Worm (Caenorhabditis elegans) whole organism, young adult: Measurements from ENCODE around the gene nlp-23.
A peak's percentile ranks its signal among the peaks of the same experiment; 100 is the strongest.

Source experiments
- B0035.1 ChIP-seq: sonication (generic microtip); optimal IDR thresholded peaks from 2 replicates; lab custom pipeline; 2016; ENCODE audit warnings: missing genetic modification characterization, mild to moderate bottlenecking, missing compliant biosample characterization, missing genotype, missing genetic modification reagents
- B0336.3 ChIP-seq: fragments of 200-800 bp; sonication (Bioruptor generic); IDR thresholded peaks from 2 replicates; pipeline ENCODE4 v1.3.6; 2022; ENCODE audit warnings: missing genetic modification characterization, missing compliant biosample characterization
- C06A6.2 ChIP-seq: fragments of 200-800 bp; sonication (Bioruptor generic); conservative IDR thresholded peaks from 2 replicates; pipeline ENCODE4 v1.3.6; 2022; ENCODE audit warnings: missing genetic modification characterization, missing compliant biosample characterization
- F10E7.11 ChIP-seq: sonication (generic microtip); optimal IDR thresholded peaks from 2 replicates; lab custom pipeline; 2017; ENCODE audit warnings: mild to moderate bottlenecking, missing genetic modification characterization, moderate library complexity, missing compliant biosample characterization
- K12H6.12 ChIP-seq: fragments of 200-800 bp; sonication (Bioruptor generic); optimal IDR thresholded peaks from 2 replicates; lab custom pipeline; 2018; ENCODE audit warnings: mild to moderate bottlenecking, missing genetic modification characterization, missing compliant biosample characterization
- T26A5.8 ChIP-seq: sonication (generic microtip); optimal IDR thresholded peaks from 2 replicates; lab custom pipeline; 2016; ENCODE audit warnings: missing genetic modification characterization, missing compliant biosample characterization
- Y53G8AR.9 ChIP-seq: fragments of 200-800 bp; sonication (Bioruptor generic); conservative IDR thresholded peaks from 2 replicates; pipeline ENCODE4 v1.3.6; 2022; ENCODE audit warnings: missing genetic modification reagents, missing genetic modification characterization, missing compliant biosample characterization
- attf-3 ChIP-seq: fragments of 200-800 bp; sonication (Bioruptor generic); conservative IDR thresholded peaks from 2 replicates; pipeline ENCODE4 v1.3.6; 2022; ENCODE audit warnings: missing genetic modification reagents, missing genetic modification characterization, missing compliant biosample characterization
- attf-5 ChIP-seq: fragments of 200-800 bp; sonication (Bioruptor generic); optimal IDR thresholded peaks from 2 replicates; lab custom pipeline; 2018; ENCODE audit warnings: mild to moderate bottlenecking, missing genetic modification characterization, missing compliant biosample characterization
- attf-6 ChIP-seq: fragments of 200-800 bp; sonication (Bioruptor generic); IDR thresholded peaks from 2 replicates; pipeline ENCODE4 v1.3.6; 2022; ENCODE audit warnings: missing genetic modification reagents, missing genetic modification characterization, missing compliant biosample characterization
- bed-2 ChIP-seq: fragments of 200-800 bp; sonication (Bioruptor generic); IDR thresholded peaks from 2 replicates; pipeline ENCODE4 v1.3.6; 2022; ENCODE audit warnings: missing genetic modification reagents, missing genetic modification characterization, missing compliant biosample characterization
- cebp-2 ChIP-seq: fragments of 200-800 bp; sonication (Bioruptor generic); IDR thresholded peaks from 2 replicates; pipeline ENCODE4 v1.3.6; 2022; ENCODE audit warnings: missing genetic modification characterization, missing compliant biosample characterization
- ceh-40 ChIP-seq: fragments of 200-800 bp; sonication (Bioruptor generic); IDR thresholded peaks from 2 replicates; pipeline ENCODE4 v1.3.6; 2022; ENCODE audit warnings: missing genetic modification characterization, missing compliant biosample characterization
- ceh-58 ChIP-seq: fragments of 200-800 bp; sonication (Bioruptor generic); IDR thresholded peaks from 2 replicates; pipeline ENCODE4 v1.3.6; 2022; ENCODE audit warnings: missing genetic modification characterization, missing compliant biosample characterization
- dox-1 ChIP-seq: fragments of 200-800 bp; sonication (Bioruptor generic); IDR thresholded peaks from 2 replicates; pipeline ENCODE4 v1.3.6; 2022; ENCODE audit warnings: missing genetic modification reagents, missing genetic modification characterization, missing compliant biosample characterization
- dpff-1 ChIP-seq: sonication (generic microtip); optimal IDR thresholded peaks from 2 replicates; lab custom pipeline; 2017; ENCODE audit warnings: mild to moderate bottlenecking, missing genetic modification characterization, missing compliant biosample characterization
- egl-18 ChIP-seq: fragments of 200-800 bp; sonication (Bioruptor generic); IDR thresholded peaks from 2 replicates; pipeline ENCODE4 v1.3.6; 2022; ENCODE audit warnings: missing genetic modification reagents, missing genetic modification characterization, missing compliant biosample characterization
- hmg-20 ChIP-seq: fragments of 200-800 bp; sonication (Bioruptor generic); IDR thresholded peaks from 2 replicates; pipeline ENCODE4 v1.3.6; 2022; ENCODE audit warnings: missing genetic modification reagents, missing genetic modification characterization, missing compliant biosample characterization
- madf-6 ChIP-seq: fragments of 200-800 bp; sonication (Bioruptor generic); IDR thresholded peaks from 2 replicates; pipeline ENCODE4 v1.3.6; 2022; ENCODE audit warnings: missing genetic modification reagents, missing genetic modification characterization, missing compliant biosample characterization
- mcd-1 ChIP-seq: fragments of 200-800 bp; sonication (Bioruptor generic); IDR thresholded peaks from 2 replicates; pipeline ENCODE4 v1.3.6; 2022; ENCODE audit warnings: missing genetic modification reagents, missing genetic modification characterization, missing compliant biosample characterization
- mel-28 ChIP-seq: sonication (generic microtip); optimal IDR thresholded peaks from 2 replicates; lab custom pipeline; 2016; ENCODE audit warnings: borderline replicate concordance, mild to moderate bottlenecking, missing genetic modification characterization, missing compliant biosample characterization
- mes-4 ChIP-seq: sonication (generic microtip); optimal IDR thresholded peaks from 2 replicates; lab custom pipeline; 2016; ENCODE audit warnings: missing genotype, missing genetic modification characterization, missing compliant biosample characterization
- mxl-1 ChIP-seq: sonication (generic microtip); optimal IDR thresholded peaks from 2 replicates; lab custom pipeline; 2016; ENCODE audit warnings: missing genetic modification characterization, missing compliant biosample characterization
- nhr-80 ChIP-seq: sonication (generic microtip); optimal IDR thresholded peaks from 2 replicates; lab custom pipeline; 2016; ENCODE audit warnings: missing genetic modification characterization, missing compliant biosample characterization
- pbrm-1 ChIP-seq: fragments of 200-800 bp; sonication (Bioruptor generic); IDR thresholded peaks from 2 replicates; pipeline ENCODE4 v1.3.6; 2022; ENCODE audit warnings: missing genetic modification reagents, missing genetic modification characterization, missing compliant biosample characterization
- rpc-1 ChIP-seq, 2 experiments: fragments of 150-350 bp in 1 of 2; sonication (generic microtip) in 1 of 2; optimal IDR thresholded peaks; 2 replicates each; lab custom pipeline; 2014 to 2018; ENCODE audit warnings: missing biosample characterization in 1 of 2, missing genetic modification characterization in 1 of 2, missing genetic modification reagents in 1 of 2, missing genotype in 1 of 2
- tbp1 ChIP-seq: fragments of 200-800 bp; sonication (Bioruptor generic); optimal IDR thresholded peaks from 2 replicates; lab custom pipeline; 2018; ENCODE audit warnings: mild to moderate bottlenecking, missing genetic modification characterization, missing compliant biosample characterization
- unc-130 ChIP-seq: sonication (generic microtip); optimal IDR thresholded peaks from 2 replicates; lab custom pipeline; 2016; ENCODE audit warnings: missing genetic modification reagents, missing genetic modification characterization, missing compliant biosample characterization
- xnd-1 ChIP-seq: sonication (generic microtip); optimal IDR thresholded peaks from 2 replicates; lab custom pipeline; 2016; ENCODE audit warnings: missing genotype, missing genetic modification reagents, missing genetic modification characterization, missing compliant biosample characterization
- zfh-2 ChIP-seq: fragments of 200-800 bp; sonication (Bioruptor generic); conservative IDR thresholded peaks from 2 replicates; pipeline ENCODE4 v1.3.6; 2022; ENCODE audit warnings: missing genetic modification reagents, missing genetic modification characterization, missing compliant biosample characterization
- ztf-18 ChIP-seq: sonication (generic microtip); optimal IDR thresholded peaks from 2 replicates; lab custom pipeline; 2016; ENCODE audit warnings: missing genotype, mild to moderate bottlenecking, missing genetic modification characterization, missing compliant biosample characterization
- ztf-26 ChIP-seq: sonication (generic microtip); optimal IDR thresholded peaks from 2 replicates; lab custom pipeline; 2017; ENCODE audit warnings: missing genetic modification characterization, missing compliant biosample characterization
- ztf-3 ChIP-seq: fragments of 200-800 bp; sonication (Bioruptor generic); optimal IDR thresholded peaks from 2 replicates; lab custom pipeline; 2018; ENCODE audit warnings: mild to moderate bottlenecking, missing genetic modification characterization, missing compliant biosample characterization

nlp-23 gene

ce11 chrX:2344666-2345065 lies 1.9 kb upstream of the nlp-23 start, which contains the start of gene nlp-2:
Gene nlp-2, minus strand, starts transcription at chrX:2344766.
- no peak for TF ChIP-seq dox-1
- no peak for TF ChIP-seq attf-3
- no peak for TF ChIP-seq mel-28
- no peak for TF ChIP-seq ztf-26
- TF ChIP-seq ztf-18 (tag; lab: Kevin White, UChicago) = no peak
- no peak for TF ChIP-seq C06A6.2 (GFP tag; lab: Robert Waterston, UW)
- TF ChIP-seq B0336.3 (GFP tag; lab: Robert Waterston, UW) = no peak
- no peak for TF ChIP-seq T26A5.8
- TF ChIP-seq mxl-1 = no peak

- TF ChIP-seq K12H6.12 (tag; lab: Kevin White, UChicago) (no peak), ceh-58 (GFP tag; lab: Robert Waterston, UW) (no peak), ceh-40 (GFP tag; lab: Robert Waterston, UW) (no peak), mes-4 (tag; lab: Kevin White, UChicago) (no peak), ztf-26 (no peak), attf-6 (GFP tag; lab: Robert Waterston, UW) (no peak), tbp1 (GFP tag; lab: Kevin White, UChicago) (no peak), zfh-2 (0 out of 2 replicates have a peak, but pooled peaks have one; percentile 10)
Measured at ce11 chrX:2344104-2344503, 1.3 kb upstream of the nlp-23 start.

ce11 chrX:2341989-2342388 lies 770 bp downstream of the nlp-23 start, which contains the start of gene nlp-22:
Gene nlp-22, minus strand, starts transcription at chrX:2342089.
- no peak for TF ChIP-seq B0035.1 (tag; lab: Kevin White, UChicago)
- TF ChIP-seq madf-6 (GFP tag; lab: Robert Waterston, UW) = no peak
- no peak for TF ChIP-seq xnd-1 (tag; lab: Kevin White, UChicago)
- no peak for TF ChIP-seq bed-2 (GFP tag; lab: Robert Waterston, UW)

ce11 chrX:2338210-2338609 lies 4.5 kb downstream of the nlp-23 start, which contains the start of gene nlp-45:
Gene nlp-45, minus strand, starts transcription at chrX:2338310.
- no peak for TF ChIP-seq nhr-80 (tag; lab: Kevin White, UChicago)

- no peak for TF ChIP-seq egl-18 (GFP tag; lab: Robert Waterston, UW)
- TF ChIP-seq pbrm-1 = no peak
- no peak for TF ChIP-seq dpff-1 (tag; lab: Kevin White, UChicago)
- no peak for TF ChIP-seq unc-130 (GFP tag; lab: Kevin White, UChicago)
- TF ChIP-seq attf-5 (GFP tag; lab: Kevin White, UChicago) = no peak
- TF ChIP-seq ztf-3 (GFP tag; lab: Kevin White, UChicago) = no peak
Measured at ce11 chrX:2335384-2335783, 7.4 kb downstream of the nlp-23 start, which contains the start of gene T01B6.1. Gene T01B6.1, plus strand, starts transcription at chrX:2335684.

ce11 chrX:2330494-2330893 lies 12.3 kb downstream of the nlp-23 start:
- TF ChIP-seq mcd-1 (no peak), rpc-1 (optimal IDR thresholded peaks at IDR 0.05; lab: Kevin White, UChicago) (no peak), rpc-1 (tag; optimal IDR thresholded peaks at IDR 0.05; lab: Kevin White, UChicago) (no peak), attf-5 (GFP tag; lab: Kevin White, UChicago) (no peak), Y53G8AR.9 (GFP tag; lab: Robert Waterston, UW) (no peak), unc-130 (GFP tag; lab: Kevin White, UChicago) (no peak), nhr-80 (tag; lab: Kevin White, UChicago) (no peak), hmg-20 (GFP tag; lab: Robert Waterston, UW) (no peak), F10E7.11 (tag; lab: Kevin White, UChicago) (no peak), cebp-2 (GFP tag; lab: Robert Waterston, UW) (no peak)
